Fruit fly (Drosophila melanogaster) whole organism, adult: ENCODE results near the gene CG17707.

ENCODE experiments used
- CG12768 ChIP-seq: fragments of 200-800 bp; sonication (Bioruptor generic); optimal IDR thresholded peaks from 2 replicates; lab custom pipeline; 2017; ENCODE audit warnings: missing biosample characterization, missing genetic modification characterization, mild to moderate bottlenecking, moderate library complexity, missing genetic modification reagents
- CG14711 ChIP-seq: fragments of 200-800 bp; sonication (Bioruptor generic); optimal IDR thresholded peaks from 2 replicates; lab custom pipeline; 2018; ENCODE audit warnings: missing biosample characterization, mild to moderate bottlenecking, missing genetic modification characterization, moderate library complexity
- CG5204 ChIP-seq: fragments of 200-800 bp; sonication (Bioruptor generic); optimal IDR thresholded peaks from 2 replicates; lab custom pipeline; 2016; ENCODE audit warnings: missing biosample characterization, missing genetic modification characterization
- cic ChIP-seq: fragments of 200-800 bp; sonication (Bioruptor generic); optimal IDR thresholded peaks from 2 replicates; lab custom pipeline; 2017; ENCODE audit warnings: missing biosample characterization, mild to moderate bottlenecking, missing genetic modification characterization, moderate library complexity
- pad ChIP-seq: fragments of 200-800 bp; sonication (Bioruptor generic); optimal IDR thresholded peaks from 3 replicates; lab custom pipeline; 2017; ENCODE audit warnings: missing biosample characterization, missing genetic modification characterization, mild to moderate bottlenecking, moderate library complexity, missing genetic modification reagents
- tj ChIP-seq: fragments of 200-800 bp; sonication (Bioruptor generic); optimal IDR thresholded peaks from 3 replicates; lab custom pipeline; 2017; ENCODE audit warnings: missing biosample characterization, mild to moderate bottlenecking, missing genetic modification characterization, moderate library complexity
- toe ChIP-seq: fragments of 200-800 bp; sonication (Bioruptor generic); optimal IDR thresholded peaks from 2 replicates; lab custom pipeline; 2016; ENCODE audit warnings: missing biosample characterization, missing genetic modification characterization

DNA sequence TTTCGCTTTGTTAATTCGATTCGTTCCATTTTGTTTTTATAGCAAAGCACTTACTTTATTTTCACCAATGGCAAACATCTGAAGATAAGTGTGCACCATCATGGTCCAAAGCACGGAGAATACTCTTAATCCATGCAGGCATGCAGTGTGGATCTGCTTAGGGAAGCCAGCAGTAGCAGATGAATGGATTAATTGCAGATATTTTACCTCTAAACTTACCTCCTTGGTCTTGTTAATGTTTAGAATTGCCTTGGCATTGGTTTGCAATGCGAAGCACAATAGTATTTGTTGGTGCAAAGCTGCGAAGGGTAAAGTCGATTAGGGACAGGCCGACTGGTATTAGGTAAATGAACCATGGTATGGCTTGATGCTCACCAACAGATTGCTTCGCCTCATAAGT, 3.1 kb downstream of the CG17707 start:
- no peak for TF ChIP-seq cic (GFP tag; lab: Kevin White, UChicago)
- TF ChIP-seq CG5204 (GFP tag; lab: Kevin White, UChicago): no peak
- TF ChIP-seq CG12768 (GFP tag; lab: Kevin White, UChicago): no peak
- TF ChIP-seq pad (GFP tag; lab: Kevin White, UChicago): no peak
- TF ChIP-seq tj (GFP tag; lab: Kevin White, UChicago): no peak
- no peak for TF ChIP-seq CG14711 (tag; lab: Kevin White, UChicago)
- TF ChIP-seq toe: no peak
